Fruit fly (Drosophila melanogaster) whole organism, embryonic: Measurements from ENCODE around the gene CG34126.

Experiments
- Ada2b ChIP-seq: fragments of 200-800 bp; sonication (Bioruptor generic); IDR thresholded peaks from 2 replicates; pipeline ENCODE4 v1.3.6; 2022; ENCODE audit warnings: missing biosample characterization, missing genetic modification characterization
- CG10209 ChIP-seq: fragments of 200-800 bp; sonication (Bioruptor generic); optimal IDR thresholded peaks from 3 replicates; lab custom pipeline; 2017; ENCODE audit warnings: missing biosample characterization, mild to moderate bottlenecking, missing genetic modification characterization, missing genetic modification reagents
- CG10431 ChIP-seq: fragments of 200-800 bp; sonication (Bioruptor generic); optimal IDR thresholded peaks from 3 replicates; lab custom pipeline; 2018; ENCODE audit warnings: missing biosample characterization, mild to moderate bottlenecking, missing genetic modification characterization
- CG11456 ChIP-seq: fragments of 200-800 bp; sonication (Bioruptor generic); IDR thresholded peaks from 3 replicates; pipeline ENCODE4 v1.3.6; 2022; ENCODE audit warnings: missing biosample characterization, missing genetic modification characterization
- CG12071 ChIP-seq: fragments of 200-800 bp; sonication (Bioruptor generic); optimal IDR thresholded peaks from 3 replicates; lab custom pipeline; 2018; ENCODE audit warnings: missing biosample characterization, mild to moderate bottlenecking, missing genetic modification characterization
- CG12659 ChIP-seq: fragments of 200-800 bp; sonication (Bioruptor generic); optimal IDR thresholded peaks from 3 replicates; lab custom pipeline; 2017; ENCODE audit warnings: mild to moderate bottlenecking, missing biosample characterization, missing genetic modification reagents, missing genetic modification characterization
- CG12942 ChIP-seq: fragments of 200-800 bp; sonication (Bioruptor generic); optimal IDR thresholded peaks from 3 replicates; lab custom pipeline; 2016; ENCODE audit warnings: missing biosample characterization, missing genetic modification characterization
- CG14667 ChIP-seq: fragments of 200-800 bp; sonication (Bioruptor generic); IDR thresholded peaks from 2 replicates; pipeline ENCODE4 v1.3.6; 2022; ENCODE audit warnings: missing biosample characterization, missing genetic modification characterization
- CG1529 ChIP-seq: fragments of 200-800 bp; sonication (Bioruptor generic); optimal IDR thresholded peaks from 3 replicates; lab custom pipeline; 2018; ENCODE audit warnings: missing biosample characterization, missing genetic modification characterization
- CG18764 ChIP-seq: fragments of 200-800 bp; sonication (Bioruptor generic); optimal IDR thresholded peaks from 3 replicates; lab custom pipeline; 2016; ENCODE audit warnings: missing biosample characterization, missing genetic modification characterization
- CG2116 ChIP-seq: fragments of 200-800 bp; sonication (Bioruptor generic); optimal IDR thresholded peaks from 3 replicates; lab custom pipeline; 2018; ENCODE audit warnings: missing biosample characterization, mild to moderate bottlenecking, missing genetic modification characterization
- CG31388 ChIP-seq: fragments of 200-800 bp; sonication (Bioruptor generic); optimal IDR thresholded peaks from 2 replicates; lab custom pipeline; 2016; ENCODE audit warnings: missing biosample characterization, missing genetic modification characterization
- CG3163 ChIP-seq: fragments of 200-800 bp; sonication (Bioruptor generic); optimal IDR thresholded peaks from 3 replicates; lab custom pipeline; 2016; ENCODE audit warnings: missing biosample characterization, missing genetic modification characterization
- CG34376 ChIP-seq: fragments of 200-800 bp; sonication (Bioruptor generic); optimal IDR thresholded peaks from 2 replicates; lab custom pipeline; 2018; ENCODE audit warnings: missing biosample characterization, mild to moderate bottlenecking, missing genetic modification characterization
- CG3847 ChIP-seq: fragments of 200-800 bp; sonication (Bioruptor generic); IDR thresholded peaks from 2 replicates; pipeline ENCODE4 v1.3.6; 2022; ENCODE audit warnings: missing biosample characterization, missing genetic modification characterization
- CG4360 ChIP-seq: fragments of 200-800 bp; sonication (Bioruptor generic); IDR thresholded peaks from 2 replicates; pipeline ENCODE4 v1.3.6; 2022; ENCODE audit warnings: missing biosample characterization, missing genetic modification characterization
- CG5180 ChIP-seq: fragments of 200-800 bp; sonication (Bioruptor generic); optimal IDR thresholded peaks from 3 replicates; lab custom pipeline; 2017; ENCODE audit warnings: missing biosample characterization, missing genetic modification characterization, mild to moderate bottlenecking, moderate library complexity, missing genetic modification reagents
- CG6765 ChIP-seq: fragments of 200-800 bp; sonication (Bioruptor generic); optimal IDR thresholded peaks from 3 replicates; lab custom pipeline; 2017; ENCODE audit warnings: missing biosample characterization, mild to moderate bottlenecking, missing genetic modification characterization
- CG6813 ChIP-seq: fragments of 200-800 bp; sonication (Bioruptor generic); optimal IDR thresholded peaks from 2 replicates; lab custom pipeline; 2017; ENCODE audit warnings: missing biosample characterization, missing genetic modification characterization, mild to moderate bottlenecking, moderate library complexity, missing genetic modification reagents
- CG7786 ChIP-seq: fragments of 200-800 bp; sonication (Bioruptor generic); optimal IDR thresholded peaks from 2 replicates; lab custom pipeline; 2016; ENCODE audit warnings: missing biosample characterization, missing genetic modification characterization
- CG9215 ChIP-seq: fragments of 200-800 bp; sonication (Bioruptor generic); IDR thresholded peaks from 2 replicates; pipeline ENCODE4 v1.3.6; 2022; ENCODE audit warnings: missing biosample characterization, missing genetic modification characterization
- CG9437 ChIP-seq: fragments of 200-800 bp; sonication (Bioruptor generic); optimal IDR thresholded peaks from 2 replicates; lab custom pipeline; 2018; ENCODE audit warnings: missing biosample characterization, mild to moderate bottlenecking, missing genetic modification characterization
- CTCF ChIP-seq: fragments of 200-800 bp; sonication (Bioruptor generic); optimal IDR thresholded peaks from 2 replicates; lab custom pipeline; 2017; ENCODE audit warnings: missing biosample characterization, mild to moderate bottlenecking, missing genetic modification characterization, moderate library complexity
- D ChIP-seq, 2 experiments: fragments of 200-800 bp in 1 of 2; fragments of >200 bp in 1 of 2; sonication (Bioruptor generic) in 1 of 2; optimal IDR thresholded peaks; 2 replicates in 1 of 2; 3 replicates in 1 of 2; lab custom pipeline; 2017; ENCODE audit warnings: mild to moderate bottlenecking in 1 of 2, missing biosample characterization in 1 of 2, missing genetic modification characterization in 1 of 2, missing genetic modification reagents in 1 of 2
- Dip3 ChIP-seq: fragments of 200-800 bp; sonication (Bioruptor generic); optimal IDR thresholded peaks from 3 replicates; lab custom pipeline; 2016; ENCODE audit warnings: missing biosample characterization, missing genetic modification characterization
- Elba2 ChIP-seq: fragments of 200-800 bp; sonication (Bioruptor generic); optimal IDR thresholded peaks from 3 replicates; lab custom pipeline; 2016; ENCODE audit warnings: missing biosample characterization, missing genetic modification characterization
- Fer2 ChIP-seq: fragments of 200-800 bp; sonication (Bioruptor generic); optimal IDR thresholded peaks from 2 replicates; lab custom pipeline; 2018; ENCODE audit warnings: missing biosample characterization, mild to moderate bottlenecking, missing genetic modification characterization, moderate library complexity
- GATAe ChIP-seq: fragments of 200-800 bp; sonication (Bioruptor generic); conservative IDR thresholded peaks from 2 replicates; pipeline ENCODE4 v1.3.6; 2022; ENCODE audit warnings: missing biosample characterization, missing genetic modification characterization
- HLH3B ChIP-seq: fragments of 200-800 bp; sonication (Bioruptor generic); IDR thresholded peaks from 2 replicates; pipeline ENCODE4 v1.3.6; 2022; ENCODE audit warnings: missing biosample characterization, missing genetic modification characterization
- HLHmδ ChIP-seq: fragments of 200-800 bp; sonication (Bioruptor generic); optimal IDR thresholded peaks from 2 replicates; lab custom pipeline; 2018; ENCODE audit warnings: missing biosample characterization, mild to moderate bottlenecking, missing genetic modification characterization, moderate library complexity
- HmgD ChIP-seq: fragments of 200-800 bp; sonication (Bioruptor generic); optimal IDR thresholded peaks from 3 replicates; lab custom pipeline; 2016; ENCODE audit warnings: missing biosample characterization, missing genetic modification characterization
- Jarid2 ChIP-seq: fragments of 200-800 bp; sonication (Bioruptor generic); optimal IDR thresholded peaks from 3 replicates; lab custom pipeline; 2017; ENCODE audit warnings: mild to moderate bottlenecking, missing biosample characterization, missing genetic modification reagents, missing genetic modification characterization
- Lim3 ChIP-seq: fragments of 200-800 bp; sonication (Bioruptor generic); IDR thresholded peaks from 2 replicates; pipeline ENCODE4 v1.3.6; 2022; ENCODE audit warnings: missing biosample characterization, missing genetic modification characterization
- Mad ChIP-seq: fragments of 200-800 bp; sonication (Bioruptor generic); optimal IDR thresholded peaks from 2 replicates; lab custom pipeline; 2016; ENCODE audit warnings: missing biosample characterization, missing genetic modification characterization
- Meics ChIP-seq: fragments of 200-800 bp; sonication (Bioruptor generic); optimal IDR thresholded peaks from 2 replicates; lab custom pipeline; 2017; ENCODE audit warnings: missing biosample characterization, mild to moderate bottlenecking, missing genetic modification characterization
- Myb ChIP-seq: fragments of 200-800 bp; sonication (Bioruptor generic); optimal IDR thresholded peaks from 2 replicates; lab custom pipeline; 2016; ENCODE audit warnings: missing biosample characterization, missing genetic modification characterization
- NFAT ChIP-seq: fragments of 200-800 bp; sonication (Bioruptor generic); IDR thresholded peaks from 2 replicates; pipeline ENCODE4 v1.3.6; 2022; ENCODE audit warnings: missing biosample characterization, missing genetic modification characterization
- Oaz ChIP-seq: fragments of 200-800 bp; sonication (Bioruptor generic); IDR thresholded peaks from 2 replicates; pipeline ENCODE4 v1.3.6; 2022; ENCODE audit warnings: missing biosample characterization, missing genetic modification characterization
- Opbp ChIP-seq: fragments of 200-800 bp; sonication (Bioruptor generic); IDR thresholded peaks from 3 replicates; pipeline ENCODE4 v1.3.6; 2022; ENCODE audit warnings: missing biosample characterization, missing genetic modification characterization; ENCODE audit not compliant: partially characterized antibody
- Stat92E ChIP-seq, 3 experiments: fragments of >200 bp in 2 of 3; fragments of 200-800 bp in 1 of 3; sonication (Bioruptor generic) in 1 of 3; optimal IDR thresholded peaks; 2 replicates each; lab custom pipeline; 2017 to 2019; ENCODE audit warnings: missing biosample characterization in 3 of 3, missing genetic modification characterization in 3 of 3, mild to moderate bottlenecking in 1 of 3, moderate library complexity in 1 of 3
- Vsx1 ChIP-seq: fragments of 200-800 bp; sonication (Bioruptor generic); optimal IDR thresholded peaks from 2 replicates; lab custom pipeline; 2017; ENCODE audit warnings: missing biosample characterization, mild to moderate bottlenecking, missing genetic modification characterization, missing genetic modification reagents
- Xbp1 ChIP-seq: fragments of 200-800 bp; sonication (Bioruptor generic); optimal IDR thresholded peaks from 3 replicates; lab custom pipeline; 2016; ENCODE audit warnings: missing biosample characterization, mild to moderate bottlenecking, missing genetic modification characterization
- aop ChIP-seq: fragments of 200-800 bp; sonication (Bioruptor generic); IDR thresholded peaks from 2 replicates; pipeline ENCODE4 v1.3.6; 2022; ENCODE audit warnings: missing biosample characterization, missing genetic modification characterization
- emc ChIP-seq: fragments of 200-800 bp; sonication (Bioruptor generic); optimal IDR thresholded peaks from 2 replicates; lab custom pipeline; 2016; ENCODE audit warnings: missing biosample characterization, missing genetic modification characterization
- fd102C ChIP-seq: fragments of 200-800 bp; sonication (Bioruptor generic); optimal IDR thresholded peaks from 2 replicates; lab custom pipeline; 2018; ENCODE audit warnings: missing biosample characterization, mild to moderate bottlenecking, missing genetic modification characterization, moderate library complexity
- gfzf ChIP-seq: fragments of 200-800 bp; sonication (Bioruptor generic); optimal IDR thresholded peaks from 2 replicates; lab custom pipeline; 2016; ENCODE audit warnings: missing biosample characterization, mild to moderate bottlenecking, missing genetic modification characterization, moderate library complexity
- grau ChIP-seq: fragments of 200-800 bp; optimal IDR thresholded peaks from 3 replicates; lab custom pipeline; 2019; ENCODE audit warnings: missing biosample characterization, mild to moderate bottlenecking, missing genetic modification characterization, moderate library complexity
- hkb ChIP-seq, 2 experiments: fragments of 200-800 bp in 1 of 2; fragments of >200 bp in 1 of 2; sonication (Bioruptor generic) in 1 of 2; IDR thresholded peaks in 1 of 2; optimal IDR thresholded peaks in 1 of 2; 2 replicates each; pipeline versions ENCODE4 v1.3.6 to Lab custom; 2017 to 2022; ENCODE audit warnings: missing biosample characterization in 1 of 2, missing genetic modification characterization in 1 of 2
- kah ChIP-seq: fragments of 200-800 bp; sonication (Bioruptor generic); optimal IDR thresholded peaks from 2 replicates; lab custom pipeline; 2018; ENCODE audit warnings: missing biosample characterization, mild to moderate bottlenecking, missing genetic modification characterization
- sim ChIP-seq: fragments of 200-800 bp; sonication (Bioruptor generic); IDR thresholded peaks from 2 replicates; pipeline ENCODE4 v1.3.6; 2022; ENCODE audit warnings: missing biosample characterization, missing genetic modification characterization

Gene CG34126

dm6 chr2L:4945300-4945699 lies 36.1 kb upstream of the CG34126 start, which contains the start of the genes mRpL24 and betaggt-I (continued):
- TF ChIP-seq CG12659 (GFP tag; lab: Kevin White, UChicago): peak; percentile 98
- TF ChIP-seq Oaz: peak; percentile 95
- peak; percentile 36 for TF ChIP-seq CG3163 (GFP tag; lab: Kevin White, UChicago)
- peak; percentile 96 for TF ChIP-seq Ada2b (GFP tag; lab: Robert Waterston, UW)
- TF ChIP-seq Xbp1: peak; percentile 97
- TF ChIP-seq Vsx1 (GFP tag; lab: Kevin White, UChicago): peak; percentile 79
- no peak for TF ChIP-seq CTCF (GFP tag; lab: Kevin White, UChicago)
- TF ChIP-seq Elba2 (GFP tag; lab: Kevin White, UChicago): peak; percentile 60
- peak; percentile 72 for TF ChIP-seq CG7786
- TF ChIP-seq CG11456 (GFP tag; lab: Robert Waterston, UW): peak; percentile 94
- TF ChIP-seq CG3847 (GFP tag; lab: Robert Waterston, UW): peak; percentile 97
- peak; percentile 87 for TF ChIP-seq CG9437 (GFP tag; lab: Kevin White, UChicago)
- TF ChIP-seq Lim3 (GFP tag; lab: Robert Waterston, UW): peak; percentile 75; the same call in 1 of the 2 replicates
- TF ChIP-seq CG12071: peak; percentile 78
- TF ChIP-seq CG31388 (GFP tag; lab: Kevin White, UChicago): peak; percentile 91
- TF ChIP-seq Myb (GFP tag; lab: Kevin White, UChicago): peak; percentile 50
- peak; percentile 95 for TF ChIP-seq CG12942 (GFP tag; lab: Kevin White, UChicago)
- peak; percentile 96 for TF ChIP-seq Fer2 (tag; lab: Kevin White, UChicago)
- peak; percentile 93 for TF ChIP-seq CG14667 (GFP tag; lab: Robert Waterston, UW)
- TF ChIP-seq NFAT: peak; percentile 96
- TF ChIP-seq gfzf: no peak
- peak; percentile 89 for TF ChIP-seq Dip3 (GFP tag; lab: Kevin White, UChicago)
- peak; percentile 91 for TF ChIP-seq CG34376
- TF ChIP-seq Meics (GFP tag; lab: Kevin White, UChicago): peak; percentile 96
- peak; percentile 97 for TF ChIP-seq grau (tag; lab: Kevin White, UChicago)
- TF ChIP-seq D (optimal IDR thresholded peaks at IDR 0.05; lab: Kevin White, UChicago): no peak
- TF ChIP-seq D (GFP tag; optimal IDR thresholded peaks at IDR 0.05; lab: Kevin White, UChicago): peak; percentile 90
- TF ChIP-seq Jarid2 (GFP tag; lab: Kevin White, UChicago): peak; percentile 75
- no peak for TF ChIP-seq Opbp
- TF ChIP-seq HmgD (GFP tag; lab: Kevin White, UChicago): no peak
- TF ChIP-seq kah (GFP tag; lab: Kevin White, UChicago): peak; percentile 80
- peak; percentile 92 for TF ChIP-seq sim (GFP tag; lab: Robert Waterston, UW)
- peak; percentile 86 for TF ChIP-seq CG6813
- TF ChIP-seq hkb (optimal IDR thresholded peaks at IDR 0.05; lab: Kevin White, UChicago): no peak
- TF ChIP-seq hkb (GFP tag; IDR thresholded peaks at IDR 0.05; lab: Robert Waterston, UW): peak; percentile 97
- TF ChIP-seq GATAe (GFP tag; lab: Robert Waterston, UW): peak; percentile 90
- peak; percentile 45 for TF ChIP-seq emc
- TF ChIP-seq aop: peak; percentile 87
- peak in 1 of 3 experiments; percentile 85 for TF ChIP-seq Stat92E (GFP tag; optimal IDR thresholded peaks at IDR 0.05; lab: Kevin White, UChicago)
- TF ChIP-seq Mad (GFP tag; lab: Kevin White, UChicago): peak; percentile 90
- peak; percentile 76 for TF ChIP-seq CG10431
- peak; percentile 93 for TF ChIP-seq CG18764 (GFP tag; lab: Kevin White, UChicago)
- peak; percentile 76 for TF ChIP-seq CG4360 (GFP tag; lab: Robert Waterston, UW)
- TF ChIP-seq CG2116 (GFP tag; lab: Kevin White, UChicago): peak; percentile 85
- TF ChIP-seq CG5180 (GFP tag; lab: Kevin White, UChicago): peak; percentile 78
- TF ChIP-seq fd102C: peak; percentile 72
- peak; percentile 95 for TF ChIP-seq CG10209 (GFP tag; lab: Kevin White, UChicago)
- TF ChIP-seq CG9215: peak; percentile 93
- peak; percentile 96 for TF ChIP-seq HLH3B (GFP tag; lab: Robert Waterston, UW)
- peak; percentile 89 for TF ChIP-seq CG1529 (GFP tag; lab: Kevin White, UChicago)
- TF ChIP-seq HLHmδ (GFP tag; lab: Kevin White, UChicago): no peak
- peak; percentile 93 for TF ChIP-seq CG6765 (GFP tag; lab: Kevin White, UChicago)
